Worm (Caenorhabditis elegans): ENCODE measurements around the gene C18A3.11.

The C18A3.11 gene

DNA sequence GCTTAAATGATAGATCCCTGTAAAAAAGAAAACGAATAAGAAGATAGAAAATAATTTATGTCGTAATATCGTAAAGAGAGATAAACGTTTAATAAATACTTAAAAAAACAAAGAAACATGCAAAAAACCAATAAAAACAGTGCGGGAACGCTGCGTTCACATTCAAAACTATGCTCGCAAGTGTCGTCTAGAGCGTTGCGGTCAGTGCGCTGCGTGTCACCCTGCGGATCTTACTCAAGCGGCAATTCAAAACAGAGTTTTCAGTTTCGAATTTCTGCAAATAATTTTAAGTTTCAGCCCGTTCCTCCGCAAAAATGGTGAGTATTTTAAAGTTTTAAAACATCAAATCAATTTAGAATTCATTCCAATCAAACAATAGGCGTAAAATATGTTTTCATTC lies 16.0 kb upstream of the C18A3.11 start, which contains the start of the genes tiar-1 and lelo-4 (continued):
- TF ChIP-seq hlh-4 (tag; optimal IDR thresholded peaks at IDR 0.05) (no peak), mep-1 (tag; optimal IDR thresholded peaks at IDR 0.05) (peak; percentile 80), elt-2 (tag; optimal IDR thresholded peaks at IDR 0.05) (no peak), tlp-1 (tag; optimal IDR thresholded peaks at IDR 0.05) (no peak), egl-13 (tag; optimal IDR thresholded peaks at IDR 0.05) (no peak), pag-3 (tag; optimal IDR thresholded peaks at IDR 0.05; ENCODE audit: borderline replicate concordance, insufficient read depth) (no peak), C34B4.2 (tag; optimal IDR thresholded peaks at IDR 0.05) (no peak), mdl-1 (tag; optimal IDR thresholded peaks at IDR 0.05) (peak in 1 of 2 experiments; percentile 3), xbp-1 (tag; optimal IDR thresholded peaks at IDR 0.05) (peak; percentile 63), dsc-1 (tag; optimal IDR thresholded peaks at IDR 0.05) (no peak), alr-1 (tag; optimal IDR thresholded peaks at IDR 0.05; ENCODE audit: borderline replicate concordance) (no peak), fkh-10 (GFP tag; optimal IDR thresholded peaks at IDR 0.05) (no peak), Y116A8C.19 (tag; optimal IDR thresholded peaks at IDR 0.05; ENCODE audit: borderline replicate concordance) (no peak), fos-1 (tag; optimal IDR thresholded peaks at IDR 0.05) (peak; percentile 60), lin-15B (tag; optimal IDR thresholded peaks at IDR 0.05) (peak; percentile 78), unc-130 (tag; optimal IDR thresholded peaks at IDR 0.05) (peak; percentile 77), elt-3 (tag; optimal IDR thresholded peaks at IDR 0.05) (peak in 1 of 6 experiments; percentile 58), snpc-4 (tag; optimal IDR thresholded peaks at IDR 0.05) (peak; percentile 45), ceh-8 (GFP tag; optimal IDR thresholded peaks at IDR 0.05) (no peak), ceh-82 (tag; optimal IDR thresholded peaks at IDR 0.05) (peak in 2 of 3 experiments; percentile 32 to 69), nhr-76 (tag; optimal IDR thresholded peaks at IDR 0.05) (no peak), snu-23 (GFP tag; optimal IDR thresholded peaks at IDR 0.05) (peak; percentile 76), vab-15 (tag; optimal IDR thresholded peaks at IDR 0.05) (no peak), unc-98 (GFP tag; IDR thresholded peaks at IDR 0.05) (no peak), lir-3 (tag; optimal IDR thresholded peaks at IDR 0.05; ENCODE audit: poor library complexity) (peak; percentile 42), nhr-71 (tag; optimal IDR thresholded peaks at IDR 0.05) (peak; percentile 73), swsn-7 (tag; optimal IDR thresholded peaks at IDR 0.05) (peak; percentile 54), lin-39 (tag; optimal IDR thresholded peaks at IDR 0.05) (no peak), lin-35 (GFP tag; optimal IDR thresholded peaks at IDR 0.05) (peak; percentile 92 to 95), irx-1 (tag; optimal IDR thresholded peaks at IDR 0.05) (no peak), isw-1 (GFP tag; IDR thresholded peaks at IDR 0.05) (peak; percentile 50), dpl-1 (GFP tag; optimal IDR thresholded peaks at IDR 0.05) (peak; percentile 85 to 94 (median 87)), zag-1 (tag; optimal IDR thresholded peaks at IDR 0.05) (no peak), unc-86 (tag; optimal IDR thresholded peaks at IDR 0.05) (peak; percentile 29), nhr-90 (tag; optimal IDR thresholded peaks at IDR 0.05; ENCODE audit: poor library complexity) (peak; percentile 19)

DNA sequence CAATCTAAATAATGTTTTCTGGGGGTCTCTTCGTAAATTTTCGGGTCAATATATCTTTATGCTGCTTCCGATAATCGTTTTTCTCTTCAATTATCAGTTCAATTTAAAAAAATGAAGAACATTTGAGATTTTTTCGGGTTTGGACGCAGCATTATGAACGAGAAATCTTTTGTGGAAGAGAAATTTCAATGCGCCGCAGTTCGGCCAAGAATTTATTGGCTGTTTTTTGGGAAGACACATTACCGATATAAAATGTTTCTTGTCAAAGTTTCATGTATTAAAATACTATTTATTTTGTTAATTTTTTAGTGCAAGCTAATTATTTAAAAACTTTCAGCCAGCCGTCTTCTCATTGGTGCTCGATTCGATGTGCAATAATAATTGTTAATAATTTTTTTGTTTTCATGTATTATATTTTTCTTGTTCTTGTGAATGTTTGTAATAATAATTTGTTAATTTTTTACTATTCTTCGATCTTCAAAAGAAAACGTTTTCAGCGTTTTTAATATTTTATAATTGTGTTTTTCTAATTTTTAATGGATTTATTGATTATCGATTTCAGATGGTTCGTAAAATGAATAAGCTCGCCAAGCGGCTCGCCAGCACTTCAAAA lies 15.0 kb upstream of the C18A3.11 start, which contains the start of the genes C18A3.10 and C18A3.3:
Gene C18A3.10, minus strand, starts transcription at position 101 of the 613 bp plus-strand sequence.
Gene C18A3.3, plus strand, starts transcription at position 563 of the 613 bp plus-strand sequence.
- TF ChIP-seq lsy-2 (tag; optimal IDR thresholded peaks at IDR 0.05) (no peak), dpl-1 (GFP tag; optimal IDR thresholded peaks at IDR 0.05) (peak in 1 of 3 experiments; percentile 14), efl-1 (optimal IDR thresholded peaks at IDR 0.05) (no peak), efl-1 (GFP tag; optimal IDR thresholded peaks at IDR 0.05 in 1 of 2) (peak in 1 of 2 experiments; percentile 7), ets-5 (GFP tag; IDR thresholded peaks at IDR 0.05) (no peak)

DNA sequence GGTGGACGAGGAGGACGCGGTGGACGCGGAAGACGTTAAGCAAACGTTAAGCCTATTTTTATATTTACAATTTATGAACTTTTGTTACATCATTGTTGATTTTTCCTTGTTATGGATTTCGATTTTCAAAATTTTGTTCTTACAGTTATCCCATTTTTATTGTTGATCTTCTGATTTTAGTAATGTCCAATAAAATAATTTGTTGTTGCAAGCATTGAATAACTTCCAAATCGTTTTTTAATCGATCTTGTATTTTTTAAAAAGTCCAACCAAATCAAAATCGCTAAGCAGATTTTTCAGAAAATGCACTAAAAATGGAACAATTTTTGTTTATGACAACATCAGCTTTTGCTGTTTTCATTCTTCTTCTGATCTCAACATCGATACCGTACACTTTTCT lies 13.0 kb upstream of the C18A3.11 start, which contains the start of gene zipt-3:
Gene zipt-3, plus strand, starts transcription at position 301 of the 400 bp plus-strand sequence.
- no peak for TF ChIP-seq pag-3 (tag; optimal IDR thresholded peaks at IDR 0.05; ENCODE audit: borderline replicate concordance, insufficient read depth)
